Worm (Caenorhabditis elegans) whole organism, midembryonic: ENCODE results near the gene ZK666.12.

ENCODE experiments used
- cog-1 ChIP-seq: sonication (generic microtip); optimal IDR thresholded peaks from 2 replicates; lab custom pipeline; 2016; ENCODE audit warnings: missing genetic modification characterization, missing compliant biosample characterization
- flt-1 ChIP-seq: fragments of 200-800 bp; sonication (Bioruptor generic); IDR thresholded peaks from 2 replicates; pipeline ENCODE4 v1.3.6; 2022; ENCODE audit warnings: missing genetic modification characterization, missing compliant biosample characterization
- med-1 ChIP-seq: sonication (generic microtip); optimal IDR thresholded peaks from 2 replicates; lab custom pipeline; 2017; ENCODE audit warnings: missing genetic modification characterization, mild to moderate bottlenecking, missing compliant biosample characterization, antibody characterized with exemption, missing genetic modification reagents; ENCODE audit not compliant: insufficient read depth
- tab-1 ChIP-seq: fragments of 200-800 bp; sonication (Bioruptor generic); IDR thresholded peaks from 2 replicates; pipeline ENCODE4 v1.3.6; 2022; ENCODE audit warnings: missing genetic modification characterization, missing compliant biosample characterization
- ztf-23 ChIP-seq: fragments of 200-800 bp; sonication (Bioruptor generic); IDR thresholded peaks from 2 replicates; pipeline ENCODE4 v1.3.6; 2022; ENCODE audit warnings: missing genetic modification reagents, missing genetic modification characterization, missing compliant biosample characterization
- ztf-29 ChIP-seq: fragments of 200-800 bp; sonication (Bioruptor generic); IDR thresholded peaks from 2 replicates; pipeline ENCODE4 v1.3.6; 2022; ENCODE audit warnings: missing genetic modification reagents, missing genetic modification characterization, missing compliant biosample characterization

DNA sequence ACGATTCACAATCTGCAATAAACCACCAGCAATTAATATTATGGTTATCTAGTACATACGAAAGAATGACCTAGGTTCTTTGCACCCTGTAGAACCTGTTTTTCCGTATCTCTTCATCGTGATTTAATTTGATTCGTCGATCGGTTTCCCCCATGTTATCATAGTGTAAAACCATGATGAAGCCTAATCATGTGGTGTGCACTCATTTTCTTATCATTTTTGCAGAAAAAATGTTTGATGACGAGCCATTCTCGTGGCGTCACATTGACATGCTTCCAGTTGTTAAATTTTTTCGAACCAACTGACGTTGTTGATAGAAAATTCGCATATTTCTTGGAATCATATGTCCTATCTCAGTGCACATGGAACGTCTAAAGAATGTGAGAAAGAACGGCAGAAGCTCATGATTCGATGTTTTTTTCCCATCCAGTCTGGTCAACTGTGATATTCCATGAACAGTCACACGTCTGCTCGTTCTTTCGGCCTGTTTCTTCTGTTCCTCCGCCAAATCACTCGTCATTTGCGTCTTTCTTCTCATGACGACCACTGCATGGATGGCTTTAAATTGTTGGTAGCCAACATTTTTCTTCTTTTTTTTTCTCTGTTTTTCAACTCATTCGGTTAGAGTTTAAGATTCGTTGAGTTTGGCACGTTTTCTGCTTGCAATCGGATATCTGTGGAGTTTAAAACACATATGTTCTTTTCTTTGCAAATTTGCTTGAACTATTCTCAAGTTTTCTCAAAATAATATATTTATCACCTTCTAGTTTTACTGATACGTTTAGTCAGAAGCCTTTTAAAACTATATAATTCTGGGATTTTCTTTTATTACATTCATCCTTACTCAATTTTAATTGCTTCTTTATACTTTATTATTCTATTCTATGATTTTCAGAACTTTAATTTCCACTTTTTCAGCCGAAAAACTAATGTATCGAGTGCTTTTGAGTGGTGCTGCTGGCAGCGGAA lies 48.4 kb upstream of the ZK666.12 start, which contains the start of gene ZK673.2:
- TF ChIP-seq flt-1 (GFP tag; lab: Robert Waterston, UW) (no peak), med-1 (GFP tag; lab: Kevin White, UChicago) (no peak), cog-1 (tag; lab: Kevin White, UChicago) (no peak), tab-1 (GFP tag; lab: Robert Waterston, UW) (no peak), ztf-23 (GFP tag; lab: Robert Waterston, UW) (no peak), ztf-29 (GFP tag; lab: Robert Waterston, UW) (no peak)
